Fruit fly (Drosophila melanogaster) whole organism, embryonic: ENCODE results near the gene cbt.

Source experiments
- Bgb ChIP-seq: fragments of 200-800 bp; sonication (Bioruptor generic); IDR thresholded peaks from 2 replicates; pipeline ENCODE4 v1.3.6; 2022; ENCODE audit warnings: missing biosample characterization, missing genetic modification characterization; ENCODE audit not compliant: partially characterized antibody
- CG10209 ChIP-seq: fragments of 200-800 bp; sonication (Bioruptor generic); optimal IDR thresholded peaks from 3 replicates; lab custom pipeline; 2017; ENCODE audit warnings: missing biosample characterization, mild to moderate bottlenecking, missing genetic modification characterization, missing genetic modification reagents
- CG1647 ChIP-seq: fragments of 200-800 bp; sonication (Bioruptor generic); optimal IDR thresholded peaks from 3 replicates; lab custom pipeline; 2016; ENCODE audit warnings: missing biosample characterization, missing genetic modification characterization
- CG31224 ChIP-seq: fragments of 200-800 bp; sonication (Bioruptor generic); IDR thresholded peaks from 2 replicates; pipeline ENCODE4 v1.3.6; 2022; ENCODE audit warnings: missing biosample characterization, missing genetic modification characterization
- Ravus ChIP-seq: fragments of 200-800 bp; sonication (Bioruptor generic); IDR thresholded peaks from 2 replicates; pipeline ENCODE4 v1.3.6; 2022; ENCODE audit warnings: missing biosample characterization, missing genetic modification characterization
- Sox102F ChIP-seq: fragments of 200-800 bp; sonication (Bioruptor generic); optimal IDR thresholded peaks from 2 replicates; lab custom pipeline; 2018; ENCODE audit warnings: missing biosample characterization, mild to moderate bottlenecking, missing genetic modification characterization, moderate library complexity
- bbx ChIP-seq: fragments of 200-800 bp; sonication (Bioruptor generic); IDR thresholded peaks from 2 replicates; pipeline ENCODE4 v1.3.6; 2022; ENCODE audit warnings: missing biosample characterization, missing genetic modification characterization; ENCODE audit not compliant: partially characterized antibody
- chif ChIP-seq, 2 experiments: fragments of 200-800 bp; sonication (Bioruptor generic); optimal IDR thresholded peaks; 3 replicates each; lab custom pipeline; 2016; ENCODE audit warnings: missing biosample characterization in 2 of 2, missing genetic modification characterization in 2 of 2
- pb ChIP-seq: fragments of 200-800 bp; sonication (Bioruptor generic); optimal IDR thresholded peaks from 3 replicates; lab custom pipeline; 2016; ENCODE audit warnings: missing biosample characterization, missing genetic modification characterization
- twi ChIP-seq: fragments of 200-800 bp; optimal IDR thresholded peaks from 2 replicates; lab custom pipeline; 2019; ENCODE audit warnings: missing biosample characterization, mild to moderate bottlenecking, missing genetic modification characterization, moderate library complexity
- yki ChIP-seq: fragments of >200 bp; optimal IDR thresholded peaks from 3 replicates; lab custom pipeline; 2018

DNA sequence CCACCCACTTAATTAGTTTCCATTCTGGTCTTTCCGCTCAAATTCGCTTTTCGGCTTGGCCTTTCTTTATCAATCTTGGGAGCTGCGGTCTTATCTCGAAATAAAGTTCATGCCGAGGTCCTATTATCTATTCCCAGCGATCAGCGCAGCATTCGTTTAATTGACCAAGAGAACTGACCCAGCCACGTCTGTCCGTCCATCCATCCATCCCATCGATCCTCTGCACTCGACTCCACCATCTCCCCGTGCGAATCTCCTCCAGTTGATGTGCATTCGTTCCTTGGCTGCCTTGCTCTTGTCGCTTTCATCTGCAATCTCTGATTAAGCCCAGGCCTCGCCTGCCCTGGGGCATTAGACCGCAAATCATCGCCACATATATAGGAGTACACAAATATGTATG, 17.4 kb upstream of the cbt start:
- TF ChIP-seq CG1647 (no peak), chif (GFP tag; optimal IDR thresholded peaks at IDR 0.05; lab: Kevin White, UChicago) (no peak), pb (GFP tag; lab: Kevin White, UChicago) (no peak), Ravus (GFP tag; lab: Robert Waterston, UW) (no peak), bbx (GFP tag; lab: Robert Waterston, UW) (no peak), twi (tag; lab: Kevin White, UChicago) (no peak), CG31224 (GFP tag; lab: Robert Waterston, UW) (no peak), Bgb (GFP tag; lab: Robert Waterston, UW) (no peak), Sox102F (GFP tag; lab: Kevin White, UChicago) (no peak), yki (no peak), CG10209 (GFP tag; lab: Kevin White, UChicago) (no peak)
